Fruit fly (Drosophila melanogaster) whole organism, embryonic: ENCODE measurements around the gene Abi.
A peak's percentile ranks its signal among the peaks of the same experiment; 100 is the strongest.

Source experiments
- ATbp ChIP-seq: fragments of 200-800 bp; sonication (Bioruptor generic); optimal IDR thresholded peaks from 2 replicates; lab custom pipeline; 2017; ENCODE audit warnings: missing biosample characterization, mild to moderate bottlenecking, missing genetic modification characterization, missing genetic modification reagents
- CG11504 ChIP-seq: fragments of 200-800 bp; sonication (Bioruptor generic); optimal IDR thresholded peaks from 3 replicates; lab custom pipeline; 2019; ENCODE audit warnings: missing biosample characterization, mild to moderate bottlenecking, missing genetic modification characterization, moderate library complexity
- CG12299 ChIP-seq: fragments of 200-800 bp; sonication (Bioruptor generic); optimal IDR thresholded peaks from 2 replicates; lab custom pipeline; 2018; ENCODE audit warnings: missing biosample characterization, mild to moderate bottlenecking, missing genetic modification characterization
- CG13775 ChIP-seq: fragments of 200-800 bp; sonication (Bioruptor generic); optimal IDR thresholded peaks from 3 replicates; lab custom pipeline; 2017; ENCODE audit warnings: missing biosample characterization, mild to moderate bottlenecking, missing genetic modification characterization
- CG1602 ChIP-seq: fragments of 200-800 bp; sonication (Bioruptor generic); optimal IDR thresholded peaks from 3 replicates; lab custom pipeline; 2016; ENCODE audit warnings: missing biosample characterization, missing genetic modification characterization
- CG17361 ChIP-seq: fragments of 200-800 bp; sonication (Bioruptor generic); IDR thresholded peaks from 3 replicates; pipeline ENCODE4 v1.3.6; 2022; ENCODE audit warnings: missing biosample characterization, missing genetic modification characterization
- CG17568 ChIP-seq: fragments of 200-800 bp; sonication (Bioruptor generic); optimal IDR thresholded peaks from 2 replicates; lab custom pipeline; 2018; ENCODE audit warnings: missing biosample characterization, mild to moderate bottlenecking, missing genetic modification characterization, moderate library complexity
- CG1792 ChIP-seq: fragments of 200-800 bp; sonication (Bioruptor generic); optimal IDR thresholded peaks from 2 replicates; lab custom pipeline; 2016; ENCODE audit warnings: missing biosample characterization, missing genetic modification characterization
- CG18619 ChIP-seq: fragments of 200-800 bp; sonication (Bioruptor generic); optimal IDR thresholded peaks from 3 replicates; lab custom pipeline; 2017; ENCODE audit warnings: missing biosample characterization, mild to moderate bottlenecking, missing genetic modification characterization
- CG30403 ChIP-seq: fragments of 200-800 bp; sonication (Bioruptor generic); optimal IDR thresholded peaks from 3 replicates; lab custom pipeline; 2016; ENCODE audit warnings: missing biosample characterization, missing genetic modification characterization
- CG31388 ChIP-seq: fragments of 200-800 bp; sonication (Bioruptor generic); optimal IDR thresholded peaks from 2 replicates; lab custom pipeline; 2016; ENCODE audit warnings: missing biosample characterization, missing genetic modification characterization
- CG34224 ChIP-seq: fragments of 200-800 bp; sonication (Bioruptor generic); IDR thresholded peaks from 3 replicates; pipeline ENCODE4 v1.3.6; 2022; ENCODE audit warnings: missing biosample characterization, missing genetic modification characterization; ENCODE audit not compliant: partially characterized antibody
- CG7963 ChIP-seq: fragments of 200-800 bp; sonication (Bioruptor generic); IDR thresholded peaks from 3 replicates; pipeline ENCODE4 v1.3.6; 2022; ENCODE audit warnings: missing biosample characterization, missing genetic modification characterization; ENCODE audit not compliant: partially characterized antibody
- CTCF ChIP-seq: fragments of 200-800 bp; sonication (Bioruptor generic); optimal IDR thresholded peaks from 2 replicates; lab custom pipeline; 2017; ENCODE audit warnings: missing biosample characterization, mild to moderate bottlenecking, missing genetic modification characterization, moderate library complexity
- Chrac-16 ChIP-seq: fragments of 200-800 bp; sonication (Bioruptor generic); optimal IDR thresholded peaks from 3 replicates; lab custom pipeline; 2016; ENCODE audit warnings: missing biosample characterization, missing genetic modification characterization
- CoRest ChIP-seq: fragments of 200-800 bp; sonication (Bioruptor generic); optimal IDR thresholded peaks from 3 replicates; lab custom pipeline; 2018; ENCODE audit warnings: missing biosample characterization, mild to moderate bottlenecking, missing genetic modification characterization, moderate library complexity
- D19A ChIP-seq: fragments of 200-800 bp; optimal IDR thresholded peaks from 3 replicates; lab custom pipeline; 2019; ENCODE audit warnings: missing biosample characterization, mild to moderate bottlenecking, missing genetic modification characterization, moderate library complexity
- Dad ChIP-seq: fragments of 200-800 bp; sonication (Bioruptor generic); optimal IDR thresholded peaks from 3 replicates; lab custom pipeline; 2016; ENCODE audit warnings: missing biosample characterization, missing genetic modification characterization
- Dfd ChIP-seq, 2 experiments: fragments of >200 bp; optimal IDR thresholded peaks; 2 replicates each; lab custom pipeline; 2017; ENCODE audit warnings: missing biosample characterization in 2 of 2, missing genetic modification characterization in 2 of 2
- Dref ChIP-seq: fragments of 200-800 bp; sonication (Bioruptor generic); IDR thresholded peaks from 2 replicates; pipeline ENCODE4 v1.3.6; 2022; ENCODE audit warnings: missing biosample characterization, missing genetic modification characterization
- Drgx ChIP-seq: fragments of 200-800 bp; sonication (Bioruptor generic); IDR thresholded peaks from 2 replicates; pipeline ENCODE4 v1.3.6; 2022; ENCODE audit warnings: missing biosample characterization, missing genetic modification characterization
- Ets97D ChIP-seq: fragments of 200-800 bp; sonication (Bioruptor generic); optimal IDR thresholded peaks from 3 replicates; lab custom pipeline; 2016; ENCODE audit warnings: missing biosample characterization, missing genetic modification characterization
- Fer2 ChIP-seq: fragments of 200-800 bp; sonication (Bioruptor generic); optimal IDR thresholded peaks from 2 replicates; lab custom pipeline; 2018; ENCODE audit warnings: missing biosample characterization, mild to moderate bottlenecking, missing genetic modification characterization, moderate library complexity
- Hr3 ChIP-seq: fragments of 200-800 bp; sonication (Bioruptor generic); optimal IDR thresholded peaks from 3 replicates; lab custom pipeline; 2016; ENCODE audit warnings: missing biosample characterization, missing genetic modification characterization
- Myb ChIP-seq: fragments of 200-800 bp; sonication (Bioruptor generic); optimal IDR thresholded peaks from 2 replicates; lab custom pipeline; 2016; ENCODE audit warnings: missing biosample characterization, missing genetic modification characterization
- Ptx1 ChIP-seq: fragments of 200-800 bp; sonication (Bioruptor generic); IDR thresholded peaks from 2 replicates; pipeline ENCODE4 v1.3.6; 2022; ENCODE audit warnings: missing biosample characterization, missing genetic modification characterization
- Sry-β ChIP-seq: fragments of 200-800 bp; sonication (Bioruptor generic); optimal IDR thresholded peaks from 2 replicates; lab custom pipeline; 2018; ENCODE audit warnings: missing biosample characterization, mild to moderate bottlenecking, missing genetic modification characterization, moderate library complexity
- Taf1 ChIP-seq: fragments of 200-800 bp; sonication (Bioruptor generic); IDR thresholded peaks from 2 replicates; pipeline ENCODE4 v1.3.6; 2022; ENCODE audit warnings: missing biosample characterization, missing genetic modification characterization
- Xrp1 ChIP-seq: fragments of 200-800 bp; sonication (Bioruptor generic); IDR thresholded peaks from 2 replicates; pipeline ENCODE4 v1.3.6; 2022; ENCODE audit warnings: missing biosample characterization, missing genetic modification characterization
- YL-1 ChIP-seq: fragments of 200-800 bp; sonication (Bioruptor generic); optimal IDR thresholded peaks from 3 replicates; lab custom pipeline; 2017; ENCODE audit warnings: missing biosample characterization, mild to moderate bottlenecking, missing genetic modification characterization
- az2 ChIP-seq: fragments of 200-800 bp; sonication (Bioruptor generic); optimal IDR thresholded peaks from 3 replicates; lab custom pipeline; 2016; ENCODE audit warnings: missing biosample characterization, missing genetic modification characterization
- bsh ChIP-seq, 2 experiments: fragments of 200-800 bp; sonication (Bioruptor generic); optimal IDR thresholded peaks; 2 replicates each; lab custom pipeline; 2017 to 2018; ENCODE audit warnings: mild to moderate bottlenecking in 2 of 2, missing biosample characterization in 2 of 2, missing genetic modification characterization in 2 of 2, moderate library complexity in 1 of 2
- ci ChIP-seq: fragments of 200-800 bp; sonication (Bioruptor generic); IDR thresholded peaks from 3 replicates; pipeline ENCODE4 v1.3.6; 2022; ENCODE audit warnings: missing biosample characterization, missing genetic modification characterization
- dmrt11E ChIP-seq: fragments of 200-800 bp; sonication (Bioruptor generic); optimal IDR thresholded peaks from 3 replicates; lab custom pipeline; 2018; ENCODE audit warnings: missing biosample characterization, mild to moderate bottlenecking, missing genetic modification characterization, moderate library complexity
- dmrt99B ChIP-seq: fragments of 200-800 bp; sonication (Bioruptor generic); optimal IDR thresholded peaks from 2 replicates; lab custom pipeline; 2018; ENCODE audit warnings: missing biosample characterization, mild to moderate bottlenecking, missing genetic modification characterization, moderate library complexity
- dysf ChIP-seq: fragments of 200-800 bp; sonication (Bioruptor generic); IDR thresholded peaks from 3 replicates; pipeline ENCODE4 v1.3.6; 2022; ENCODE audit warnings: missing biosample characterization, missing genetic modification characterization
- insv ChIP-seq, 2 experiments: fragments of 200-800 bp; sonication (Bioruptor generic); optimal IDR thresholded peaks; 3 replicates each; lab custom pipeline; 2016 to 2018; ENCODE audit warnings: missing biosample characterization in 2 of 2, missing genetic modification characterization in 2 of 2
- lbe ChIP-seq: fragments of 200-800 bp; sonication (Bioruptor generic); optimal IDR thresholded peaks from 2 replicates; lab custom pipeline; 2016; ENCODE audit warnings: missing biosample characterization, mild to moderate bottlenecking, missing genetic modification characterization
- lov ChIP-seq, 2 experiments: fragments of 200-800 bp in 1 of 2; fragments of >200 bp in 1 of 2; sonication (Bioruptor generic) in 1 of 2; IDR thresholded peaks in 1 of 2; optimal IDR thresholded peaks in 1 of 2; 2 replicates in 1 of 2; 3 replicates in 1 of 2; pipeline versions ENCODE4 v1.3.6 to Lab custom; 2017 to 2022; ENCODE audit warnings: missing biosample characterization in 1 of 2, missing genetic modification characterization in 1 of 2
- maf-S ChIP-seq: fragments of 200-800 bp; sonication (Bioruptor generic); optimal IDR thresholded peaks from 2 replicates; lab custom pipeline; 2016; ENCODE audit warnings: missing biosample characterization, missing genetic modification characterization
- mam ChIP-seq: fragments of 200-800 bp; sonication (Bioruptor generic); optimal IDR thresholded peaks from 3 replicates; lab custom pipeline; 2016; ENCODE audit warnings: missing biosample characterization, missing genetic modification characterization
- onecut ChIP-seq: fragments of 200-800 bp; sonication (Bioruptor generic); IDR thresholded peaks from 2 replicates; pipeline ENCODE4 v1.3.6; 2022; ENCODE audit warnings: missing biosample characterization, missing genetic modification characterization
- sima ChIP-seq: fragments of 200-800 bp; sonication (Bioruptor generic); optimal IDR thresholded peaks from 2 replicates; lab custom pipeline; 2016; ENCODE audit warnings: missing biosample characterization, missing genetic modification characterization
- sisA ChIP-seq: fragments of 200-800 bp; sonication (Bioruptor generic); IDR thresholded peaks from 2 replicates; pipeline ENCODE4 v1.3.6; 2022; ENCODE audit warnings: missing biosample characterization, missing genetic modification characterization
- sob ChIP-seq: fragments of 200-800 bp; sonication (Bioruptor generic); IDR thresholded peaks from 2 replicates; pipeline ENCODE4 v1.3.6; 2022; ENCODE audit warnings: missing biosample characterization, missing genetic modification characterization
- stc ChIP-seq: fragments of 200-800 bp; sonication (Bioruptor generic); IDR thresholded peaks from 2 replicates; pipeline ENCODE4 v1.3.6; 2022; ENCODE audit warnings: missing biosample characterization, missing genetic modification characterization
- tna ChIP-seq: fragments of 200-800 bp; sonication (Bioruptor generic); IDR thresholded peaks from 2 replicates; pipeline ENCODE4 v1.3.6; 2022; ENCODE audit warnings: missing biosample characterization, missing genetic modification characterization; ENCODE audit not compliant: partially characterized antibody
- vnd ChIP-seq: fragments of 200-800 bp; sonication (Bioruptor generic); IDR thresholded peaks from 3 replicates; pipeline ENCODE4 v1.3.6; 2022; ENCODE audit warnings: missing biosample characterization, missing genetic modification characterization; ENCODE audit not compliant: partially characterized antibody
- zen ChIP-seq: fragments of 200-800 bp; sonication (Bioruptor generic); optimal IDR thresholded peaks from 3 replicates; lab custom pipeline; 2018; ENCODE audit warnings: missing biosample characterization, mild to moderate bottlenecking, missing genetic modification characterization, moderate library complexity
- zfh2 ChIP-seq: fragments of 200-800 bp; sonication (Bioruptor generic); optimal IDR thresholded peaks from 2 replicates; lab custom pipeline; 2016; ENCODE audit warnings: missing biosample characterization, missing genetic modification characterization

Abi gene

DNA sequence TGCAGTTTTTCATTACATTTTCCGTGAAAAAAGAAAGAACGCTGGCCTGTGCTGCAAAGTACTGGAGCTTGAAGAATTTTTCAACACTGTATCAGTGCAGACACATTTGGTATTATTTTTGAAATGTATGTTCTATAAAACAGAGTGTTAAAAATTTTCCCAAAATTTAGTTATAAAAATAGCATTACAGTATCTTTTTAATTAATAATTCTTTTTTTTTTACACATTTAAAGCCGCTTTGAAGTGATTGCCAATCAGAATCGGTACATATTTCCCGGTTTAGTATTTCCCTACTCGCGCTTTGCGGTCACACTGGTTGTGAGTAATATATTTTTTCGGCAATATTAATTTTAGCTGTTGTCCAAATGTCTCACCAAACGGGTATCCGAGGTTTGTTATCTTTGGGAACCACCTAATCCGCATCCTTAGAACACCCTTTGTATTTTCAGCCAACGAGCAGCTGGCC lies at the start of gene Abi, which contains the start of gene twf (continued):
- peak; percentile 63 for TF ChIP-seq maf-S (GFP tag; lab: Kevin White, UChicago)
- TF ChIP-seq tna (GFP tag; lab: Robert Waterston, UW), result no peak
- TF ChIP-seq CG30403, result peak; percentile 90
- peak; percentile 74 for TF ChIP-seq CG11504 (tag; lab: Kevin White, UChicago)
- TF ChIP-seq dmrt99B (tag; lab: Kevin White, UChicago), result peak; percentile 49
- no peak for TF ChIP-seq ATbp (GFP tag; lab: Kevin White, UChicago)
- no peak for TF ChIP-seq D19A (tag; lab: Kevin White, UChicago)
- TF ChIP-seq sob (GFP tag; lab: Robert Waterston, UW), result peak; percentile 80
- TF ChIP-seq CG31388 (GFP tag; lab: Kevin White, UChicago), result peak; percentile 7
- peak; percentile 70 for TF ChIP-seq az2 (GFP tag; lab: Kevin White, UChicago)
- no peak for TF ChIP-seq vnd
- peak; percentile 89 for TF ChIP-seq Sry-β
- peak; percentile 74 for TF ChIP-seq CG13775 (GFP tag; lab: Kevin White, UChicago)
- peak in 1 of 2 experiments; percentile 62 for TF ChIP-seq bsh (GFP tag; optimal IDR thresholded peaks at IDR 0.05; lab: Kevin White, UChicago)
- TF ChIP-seq CTCF, result no peak
- TF ChIP-seq Myb (GFP tag; lab: Kevin White, UChicago), result peak; percentile 34
- TF ChIP-seq CG1792, result no peak
- peak; percentile 72; the same call in 1 of the 2 replicates for TF ChIP-seq Xrp1
- peak; percentile 2 for TF ChIP-seq CG17568 (GFP tag; lab: Kevin White, UChicago)
- peak in 1 of 2 experiments; percentile 79 for TF ChIP-seq insv (GFP tag; optimal IDR thresholded peaks at IDR 0.05; lab: Kevin White, UChicago)
- peak; percentile 77 for TF ChIP-seq Chrac-16
- no peak for TF ChIP-seq onecut (GFP tag; lab: Robert Waterston, UW)
- TF ChIP-seq Taf1 (GFP tag; lab: Robert Waterston, UW), result peak; percentile 42; the same call in 1 of the 2 replicates
- TF ChIP-seq zen (tag; lab: Kevin White, UChicago), result peak; percentile 50
- TF ChIP-seq CG34224 (GFP tag; lab: Robert Waterston, UW), result 0 out of 3 replicates have a peak, but pooled peaks have one; percentile 10
- TF ChIP-seq ci (GFP tag; lab: Robert Waterston, UW), result no peak; the same call in 2 of the 3 replicates
- peak; percentile 74 for TF ChIP-seq zfh2 (GFP tag; lab: Kevin White, UChicago)
- 0 out of 2 replicates have a peak, but pooled peaks have one; percentile 8 for TF ChIP-seq Dref (GFP tag; lab: Robert Waterston, UW)
- peak; percentile 60; the same call in 2 of the 3 replicates for TF ChIP-seq dysf
- TF ChIP-seq lov (optimal IDR thresholded peaks at IDR 0.05; lab: Kevin White, UChicago), result no peak
- peak; percentile 53; the same call in 1 of the 3 replicates for TF ChIP-seq lov (GFP tag; IDR thresholded peaks at IDR 0.05; lab: Robert Waterston, UW)
- peak; percentile 90 for TF ChIP-seq YL-1 (GFP tag; lab: Kevin White, UChicago)
- TF ChIP-seq CG1602 (GFP tag; lab: Kevin White, UChicago), result peak; percentile 80
- TF ChIP-seq lbe (GFP tag; lab: Kevin White, UChicago), result peak; percentile 73
- peak; percentile 62 for TF ChIP-seq Dad
- TF ChIP-seq CG18619, result peak; percentile 45
- peak; percentile 20 for TF ChIP-seq CG12299 (tag; lab: Kevin White, UChicago)
- peak; percentile 63 for TF ChIP-seq Ets97D (GFP tag; lab: Kevin White, UChicago)
- 0 out of 2 replicates have a peak, but pooled peaks have one; percentile 19 for TF ChIP-seq Drgx
- no peak for TF ChIP-seq CG7963 (GFP tag; lab: Robert Waterston, UW)
- peak; percentile 72 for TF ChIP-seq Hr3
- peak; percentile 73 for TF ChIP-seq mam (GFP tag; lab: Kevin White, UChicago)
- peak; percentile 60; the same call in 1 of the 2 replicates for TF ChIP-seq stc (GFP tag; lab: Robert Waterston, UW)
- TF ChIP-seq dmrt11E (tag; lab: Kevin White, UChicago), result peak; percentile 65
- peak; percentile 71 for TF ChIP-seq Ptx1 (GFP tag; lab: Robert Waterston, UW)
- TF ChIP-seq CoRest, result peak; percentile 77
- peak; percentile 64 for TF ChIP-seq sisA (GFP tag; lab: Robert Waterston, UW)
- TF ChIP-seq Dfd (GFP tag; optimal IDR thresholded peaks at IDR 0.05; lab: Kevin White, UChicago), result no peak
- TF ChIP-seq Fer2 (tag; lab: Kevin White, UChicago), result peak; percentile 35
- no peak for TF ChIP-seq sima (GFP tag; lab: Kevin White, UChicago)
- TF ChIP-seq CG17361, result peak; percentile 76
